Fruit fly (Drosophila melanogaster) whole organism, prepupa: ENCODE measurements around the gene CG32638.

Experiments used
- CG10631 ChIP-seq: fragments of 200-800 bp; sonication (Bioruptor generic); optimal IDR thresholded peaks from 2 replicates; lab custom pipeline; 2016; ENCODE audit warnings: missing biosample characterization, missing genetic modification characterization
- CG11294 ChIP-seq: fragments of 200-800 bp; sonication (Bioruptor generic); IDR thresholded peaks from 2 replicates; pipeline ENCODE4 v1.3.6; 2022; ENCODE audit warnings: missing biosample characterization, missing genetic modification characterization
- CG11762 ChIP-seq: fragments of 200-800 bp; sonication (Bioruptor generic); optimal IDR thresholded peaks from 3 replicates; lab custom pipeline; 2016; ENCODE audit warnings: missing biosample characterization, missing genetic modification characterization; ENCODE audit not compliant: insufficient read depth
- CG11902 ChIP-seq: fragments of 200-800 bp; sonication (Bioruptor generic); optimal IDR thresholded peaks from 3 replicates; lab custom pipeline; 2016; ENCODE audit warnings: missing biosample characterization, missing genetic modification characterization
- CG15336 ChIP-seq: fragments of 200-800 bp; sonication (Bioruptor generic); IDR thresholded peaks from 2 replicates; pipeline ENCODE4 v1.3.6; 2022; ENCODE audit warnings: missing biosample characterization, missing genetic modification characterization
- CG1621 ChIP-seq: fragments of 200-800 bp; sonication (Bioruptor generic); optimal IDR thresholded peaks from 3 replicates; lab custom pipeline; 2018; ENCODE audit warnings: missing biosample characterization, mild to moderate bottlenecking, missing genetic modification characterization
- CG16779 ChIP-seq: fragments of 200-800 bp; sonication (Bioruptor generic); optimal IDR thresholded peaks from 3 replicates; lab custom pipeline; 2017; ENCODE audit warnings: missing biosample characterization, mild to moderate bottlenecking, missing genetic modification characterization
- CG3032 ChIP-seq: fragments of 200-800 bp; optimal IDR thresholded peaks from 2 replicates; lab custom pipeline; 2019; ENCODE audit warnings: missing biosample characterization, mild to moderate bottlenecking, missing genetic modification characterization, moderate library complexity
- CG31627 ChIP-seq: fragments of 200-800 bp; sonication (Bioruptor generic); optimal IDR thresholded peaks from 3 replicates; lab custom pipeline; 2016; ENCODE audit warnings: missing biosample characterization, missing genetic modification characterization
- CG32006 ChIP-seq: fragments of 200-800 bp; sonication (Bioruptor generic); optimal IDR thresholded peaks from 3 replicates; lab custom pipeline; 2017; ENCODE audit warnings: missing biosample characterization, mild to moderate bottlenecking, missing genetic modification characterization
- CG34406 ChIP-seq: fragments of 200-800 bp; sonication (Bioruptor generic); optimal IDR thresholded peaks from 3 replicates; lab custom pipeline; 2016; ENCODE audit warnings: missing biosample characterization, missing genetic modification characterization
- CG4318 ChIP-seq: fragments of 200-800 bp; sonication (Bioruptor generic); optimal IDR thresholded peaks from 3 replicates; lab custom pipeline; 2017; ENCODE audit warnings: missing biosample characterization, mild to moderate bottlenecking, missing genetic modification characterization
- CG6163 ChIP-seq: fragments of 200-800 bp; sonication (Bioruptor generic); IDR thresholded peaks from 3 replicates; pipeline ENCODE4 v1.3.6; 2022; ENCODE audit warnings: missing biosample characterization, missing genetic modification characterization
- CG6792 ChIP-seq: fragments of 200-800 bp; sonication (Bioruptor generic); optimal IDR thresholded peaks from 3 replicates; lab custom pipeline; 2016; ENCODE audit warnings: missing biosample characterization, missing genetic modification characterization
- CG6854 ChIP-seq: fragments of 200-800 bp; sonication (Bioruptor generic); optimal IDR thresholded peaks from 2 replicates; lab custom pipeline; 2017; ENCODE audit warnings: missing biosample characterization, mild to moderate bottlenecking, missing genetic modification characterization
- CG8119 ChIP-seq: fragments of 200-800 bp; sonication (Bioruptor generic); IDR thresholded peaks from 3 replicates; pipeline ENCODE4 v1.3.6; 2022; ENCODE audit warnings: missing biosample characterization, missing genetic modification characterization
- CG8632 ChIP-seq: fragments of 200-800 bp; sonication (Bioruptor generic); optimal IDR thresholded peaks from 3 replicates; lab custom pipeline; 2016; ENCODE audit warnings: missing biosample characterization, missing genetic modification characterization
- Eip75B ChIP-seq: fragments of 200-800 bp; sonication (Bioruptor generic); optimal IDR thresholded peaks from 3 replicates; lab custom pipeline; 2016; ENCODE audit warnings: missing biosample characterization, missing genetic modification characterization
- Eip78C ChIP-seq: fragments of 200-800 bp; sonication (Bioruptor generic); peaks from one replicate; lab custom pipeline; 2016; ENCODE audit warnings: missing biosample characterization, missing genetic modification characterization
- Eip93F ChIP-seq: fragments of 200-800 bp; sonication (Bioruptor generic); optimal IDR thresholded peaks from 2 replicates; lab custom pipeline; 2016; ENCODE audit warnings: missing biosample characterization, mild to moderate bottlenecking, missing genetic modification characterization
- Ets21C ChIP-seq: fragments of 200-800 bp; sonication (Bioruptor generic); optimal IDR thresholded peaks from 3 replicates; lab custom pipeline; 2016; ENCODE audit warnings: missing biosample characterization, missing genetic modification characterization
- Gug ChIP-seq: fragments of 200-800 bp; sonication (Bioruptor generic); IDR thresholded peaks from 2 replicates; pipeline ENCODE4 v1.3.6; 2022; ENCODE audit warnings: missing biosample characterization, missing genetic modification characterization
- Hr38 ChIP-seq: sonication (Bioruptor generic); optimal IDR thresholded peaks from 2 replicates; lab custom pipeline; 2016; ENCODE audit warnings: missing biosample characterization, missing genetic modification characterization
- Hr39 ChIP-seq: fragments of 200-800 bp; sonication (Bioruptor generic); optimal IDR thresholded peaks from 2 replicates; lab custom pipeline; 2016; ENCODE audit warnings: missing biosample characterization, missing genetic modification characterization
- Hr4 ChIP-seq: fragments of 200-800 bp; sonication (Bioruptor generic); optimal IDR thresholded peaks from 3 replicates; lab custom pipeline; 2016; ENCODE audit warnings: missing biosample characterization, missing genetic modification characterization
- Lpt ChIP-seq: fragments of 200-800 bp; sonication (Bioruptor generic); optimal IDR thresholded peaks from 3 replicates; lab custom pipeline; 2016; ENCODE audit warnings: missing biosample characterization, missing genetic modification characterization
- Met ChIP-seq: fragments of 200-800 bp; sonication (Bioruptor generic); optimal IDR thresholded peaks from 3 replicates; lab custom pipeline; 2016; ENCODE audit warnings: missing biosample characterization, missing genetic modification characterization
- OdsH ChIP-seq: fragments of 200-800 bp; sonication (Bioruptor generic); optimal IDR thresholded peaks from 3 replicates; lab custom pipeline; 2016; ENCODE audit warnings: missing biosample characterization, missing genetic modification characterization
- Smox ChIP-seq: fragments of 200-800 bp; sonication (Bioruptor generic); optimal IDR thresholded peaks from 3 replicates; lab custom pipeline; 2016; ENCODE audit warnings: missing biosample characterization, missing genetic modification characterization
- Sox102F ChIP-seq: fragments of 200-800 bp; sonication (Bioruptor generic); optimal IDR thresholded peaks from 2 replicates; lab custom pipeline; 2016; ENCODE audit warnings: missing biosample characterization, mild to moderate bottlenecking, missing genetic modification characterization
- Sox14 ChIP-seq: fragments of 200-800 bp; sonication (Bioruptor generic); optimal IDR thresholded peaks from 3 replicates; lab custom pipeline; 2016; ENCODE audit warnings: missing biosample characterization, missing genetic modification characterization
- achi ChIP-seq: fragments of 200-800 bp; sonication (Bioruptor generic); optimal IDR thresholded peaks from 3 replicates; lab custom pipeline; 2016; ENCODE audit warnings: missing biosample characterization, missing genetic modification characterization
- acj6 ChIP-seq: fragments of 200-800 bp; sonication (Bioruptor generic); optimal IDR thresholded peaks from 3 replicates; lab custom pipeline; 2016; ENCODE audit warnings: missing biosample characterization, missing genetic modification characterization
- cyc ChIP-seq: fragments of 200-800 bp; sonication (Bioruptor generic); optimal IDR thresholded peaks from 3 replicates; lab custom pipeline; 2016; ENCODE audit warnings: missing biosample characterization, missing genetic modification characterization
- dac ChIP-seq: fragments of 200-800 bp; sonication (Bioruptor generic); optimal IDR thresholded peaks from 2 replicates; lab custom pipeline; 2017; ENCODE audit warnings: missing biosample characterization, mild to moderate bottlenecking, missing genetic modification characterization
- esn ChIP-seq: fragments of 200-800 bp; sonication (Bioruptor generic); optimal IDR thresholded peaks from 2 replicates; lab custom pipeline; 2016; ENCODE audit warnings: missing biosample characterization, mild to moderate bottlenecking, missing genetic modification characterization, moderate library complexity
- fd59A ChIP-seq: fragments of 200-800 bp; sonication (Bioruptor generic); optimal IDR thresholded peaks from 2 replicates; lab custom pipeline; 2017; ENCODE audit warnings: missing biosample characterization, mild to moderate bottlenecking, missing genetic modification characterization, missing genetic modification reagents
- fd85E ChIP-seq: fragments of 200-800 bp; sonication (Bioruptor generic); optimal IDR thresholded peaks from 3 replicates; lab custom pipeline; 2016; ENCODE audit warnings: missing biosample characterization, missing genetic modification characterization
- fkh ChIP-seq: fragments of 200-800 bp; sonication (Bioruptor generic); optimal IDR thresholded peaks from 3 replicates; lab custom pipeline; 2017; ENCODE audit warnings: missing biosample characterization, mild to moderate bottlenecking, missing genetic modification characterization, moderate library complexity
- lz ChIP-seq: fragments of 200-800 bp; sonication (Bioruptor generic); optimal IDR thresholded peaks from 3 replicates; lab custom pipeline; 2016; ENCODE audit warnings: missing biosample characterization, missing genetic modification characterization
- net ChIP-seq: fragments of 200-800 bp; sonication (Bioruptor generic); optimal IDR thresholded peaks from 3 replicates; lab custom pipeline; 2016; ENCODE audit warnings: missing biosample characterization, missing genetic modification characterization
- pdm3 ChIP-seq: fragments of 200-800 bp; sonication (Bioruptor generic); optimal IDR thresholded peaks from 3 replicates; lab custom pipeline; 2016; ENCODE audit warnings: missing biosample characterization, missing genetic modification characterization
- salr ChIP-seq, 2 experiments: fragments of 200-800 bp; sonication (Bioruptor generic); optimal IDR thresholded peaks; 3 replicates each; lab custom pipeline; 2016 to 2018; ENCODE audit warnings: missing biosample characterization in 2 of 2, missing genetic modification characterization in 2 of 2, mild to moderate bottlenecking in 1 of 2
- spab ChIP-seq: fragments of 200-800 bp; sonication (Bioruptor generic); optimal IDR thresholded peaks from 2 replicates; lab custom pipeline; 2017; ENCODE audit warnings: missing biosample characterization, mild to moderate bottlenecking, missing genetic modification characterization, missing genetic modification reagents
- svp ChIP-seq: fragments of 200-800 bp; sonication (Bioruptor generic); peaks from one replicate; lab custom pipeline; 2016; ENCODE audit warnings: missing biosample characterization, missing genetic modification characterization
- topi ChIP-seq: fragments of 200-800 bp; sonication (Bioruptor generic); optimal IDR thresholded peaks from 3 replicates; lab custom pipeline; 2016; ENCODE audit warnings: missing biosample characterization, missing genetic modification characterization
- vri ChIP-seq: fragments of 200-800 bp; sonication (Bioruptor generic); optimal IDR thresholded peaks from 3 replicates; lab custom pipeline; 2016; ENCODE audit warnings: missing biosample characterization, mild to moderate bottlenecking, missing genetic modification characterization

CG32638 gene

DNA sequence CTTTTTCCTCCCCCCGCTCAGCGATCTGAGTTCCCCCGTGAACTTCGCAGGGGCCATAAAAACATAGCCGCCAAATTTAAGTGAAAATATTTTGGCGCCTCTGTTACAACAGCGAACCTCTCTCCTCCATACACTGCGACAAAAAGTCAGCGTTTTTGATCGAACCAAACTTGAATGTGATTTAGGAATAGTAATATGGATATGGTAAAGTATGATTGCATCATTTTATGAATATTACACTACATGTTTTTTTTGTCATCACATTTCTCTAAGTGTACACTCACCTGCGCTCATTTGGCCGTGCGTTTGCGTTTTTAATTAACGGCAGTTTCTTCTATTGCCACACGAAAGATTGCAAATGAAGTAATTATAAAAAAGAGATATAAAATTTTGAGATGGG lies 7.1 kb upstream of the CG32638 start (continued):
- TF ChIP-seq cyc (GFP tag; lab: Kevin White, UChicago) (peak; percentile 53), CG10631 (GFP tag; lab: Kevin White, UChicago) (no peak), CG6163 (GFP tag; lab: Robert Waterston, UW) (peak; percentile 73), vri (GFP tag; lab: Kevin White, UChicago) (no peak), Gug (no peak; the same call in 1 of the 2 replicates), CG6854 (GFP tag; lab: Kevin White, UChicago) (no peak), esn (GFP tag; lab: Kevin White, UChicago) (peak; percentile 56), Eip78C (GFP tag; lab: Kevin White, UChicago) (peak; percentile 86), dac (GFP tag; lab: Kevin White, UChicago) (peak; percentile 47), CG15336 (GFP tag; lab: Robert Waterston, UW) (peak; percentile 77), Smox (peak; percentile 34), Sox102F (peak; percentile 36), CG11294 (GFP tag; lab: Robert Waterston, UW) (no peak), fd59A (GFP tag; lab: Kevin White, UChicago) (no peak), achi (GFP tag; lab: Kevin White, UChicago) (peak; percentile 56), fd85E (GFP tag; lab: Kevin White, UChicago) (no peak), topi (GFP tag; lab: Kevin White, UChicago) (peak; percentile 60), Eip93F (no peak), Met (GFP tag; lab: Kevin White, UChicago) (peak; percentile 56), svp (GFP tag; lab: Kevin White, UChicago) (peak; percentile 83), CG1621 (tag; lab: Kevin White, UChicago) (no peak), CG11762 (GFP tag; lab: Kevin White, UChicago) (peak; percentile 34), lz (GFP tag; lab: Kevin White, UChicago) (peak; percentile 53), CG16779 (no peak), Hr4 (GFP tag; lab: Kevin White, UChicago) (peak; percentile 77), CG31627 (peak; percentile 55), Hr39 (peak; percentile 59), net (GFP tag; lab: Kevin White, UChicago) (peak; percentile 65), OdsH (GFP tag; lab: Kevin White, UChicago) (peak; percentile 66), CG4318 (GFP tag; lab: Kevin White, UChicago) (peak; percentile 48)
- TF ChIP-seq, all 60 proteins: peak for 39

DNA sequence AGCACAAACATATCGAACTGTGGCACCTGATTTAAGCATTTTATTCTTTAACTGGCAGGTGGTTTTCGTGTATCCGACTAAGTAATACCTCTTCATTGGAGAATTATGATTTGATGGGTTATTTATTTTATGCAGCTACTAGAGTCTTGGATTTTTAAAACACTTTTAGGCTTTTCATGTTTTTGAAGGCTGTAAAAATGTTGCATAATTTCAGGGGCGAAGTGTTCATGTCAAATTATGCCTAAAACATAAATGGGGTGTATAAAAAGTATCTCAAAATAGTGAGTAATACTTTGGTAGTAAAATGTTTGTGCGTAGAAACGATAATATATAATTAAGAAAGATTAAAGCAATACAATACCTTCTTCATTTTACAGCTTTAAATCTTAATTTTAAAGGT lies 6.2 kb upstream of the CG32638 start:
- TF ChIP-seq net (GFP tag; lab: Kevin White, UChicago) (no peak), Smox (no peak), Ets21C (no peak), spab (GFP tag; lab: Kevin White, UChicago) (no peak), salr (GFP tag; optimal IDR thresholded peaks at IDR 0.05; lab: Kevin White, UChicago) (no peak), Eip75B (GFP tag; lab: Kevin White, UChicago) (no peak), achi (GFP tag; lab: Kevin White, UChicago) (no peak), CG4318 (GFP tag; lab: Kevin White, UChicago) (no peak), CG10631 (GFP tag; lab: Kevin White, UChicago) (no peak), CG34406 (GFP tag; lab: Kevin White, UChicago) (no peak), CG1621 (tag; lab: Kevin White, UChicago) (no peak), vri (GFP tag; lab: Kevin White, UChicago) (no peak)
- TF ChIP-seq, all 60 proteins: peak for 0

DNA sequence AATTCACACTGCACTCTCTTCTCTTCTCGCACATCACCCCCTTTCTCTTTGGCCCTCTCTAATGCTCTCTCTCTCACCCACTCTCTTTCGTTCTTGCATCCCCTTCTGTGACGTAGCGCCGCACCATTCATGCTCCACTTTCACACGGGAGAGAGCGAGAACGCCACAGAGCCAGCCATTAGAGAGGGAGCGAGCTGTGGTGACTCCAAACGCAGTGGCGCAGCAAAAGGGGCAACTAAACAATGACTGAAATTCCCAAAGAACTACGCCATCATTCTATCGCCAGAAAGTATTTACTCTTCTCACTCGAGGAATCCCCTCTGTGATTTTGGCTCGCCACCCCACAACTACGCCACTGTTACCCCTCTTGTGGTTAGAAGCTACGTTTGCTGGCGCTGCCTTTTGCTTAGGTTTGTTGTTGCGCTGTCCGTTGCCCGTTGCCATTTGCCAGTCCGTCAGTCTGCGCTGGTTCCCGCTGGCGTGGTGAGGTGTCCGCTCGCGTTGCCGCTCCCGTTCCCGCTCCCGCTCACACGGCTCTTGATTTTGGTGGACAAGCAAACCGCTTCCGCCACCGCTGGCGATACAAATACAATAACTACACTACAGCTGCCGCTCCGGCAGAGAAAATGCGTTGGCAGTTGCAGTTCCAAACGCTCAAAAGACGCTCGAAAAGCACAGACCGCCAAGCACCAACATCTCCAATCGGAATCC lies 2.6 kb upstream of the CG32638 start:
- peak; percentile 88 for TF ChIP-seq CG3032
- peak; percentile 99 for TF ChIP-seq Hr4 (GFP tag; lab: Kevin White, UChicago)
- peak; percentile 99 for TF ChIP-seq Met (GFP tag; lab: Kevin White, UChicago)
- peak; percentile 98 for TF ChIP-seq topi (GFP tag; lab: Kevin White, UChicago)
- TF ChIP-seq CG32006 = peak; percentile 99
- peak; percentile 98 for TF ChIP-seq acj6 (GFP tag; lab: Kevin White, UChicago)
- TF ChIP-seq vri (GFP tag; lab: Kevin White, UChicago) = peak; percentile 98
- TF ChIP-seq CG11902 (GFP tag; lab: Kevin White, UChicago) = peak; percentile 97
- TF ChIP-seq Hr38 (GFP tag; lab: Kevin White, UChicago) = peak; percentile 97
- peak; percentile 99 for TF ChIP-seq Hr39
- TF ChIP-seq cyc (GFP tag; lab: Kevin White, UChicago) = peak; percentile 99
- TF ChIP-seq pdm3 (GFP tag; lab: Kevin White, UChicago) = peak; percentile 99
- peak; percentile 99 for TF ChIP-seq Lpt (GFP tag; lab: Kevin White, UChicago)
- peak; percentile 99 for TF ChIP-seq Gug
- peak; percentile 99 for TF ChIP-seq svp (GFP tag; lab: Kevin White, UChicago)
- peak; percentile 94 for TF ChIP-seq CG8632 (GFP tag; lab: Kevin White, UChicago)
- peak; percentile 99 for TF ChIP-seq Sox14
- peak; percentile 98 for TF ChIP-seq CG6792 (GFP tag; lab: Kevin White, UChicago)
- peak; percentile 99 for TF ChIP-seq CG8119 (GFP tag; lab: Robert Waterston, UW)
- TF ChIP-seq salr (GFP tag; optimal IDR thresholded peaks at IDR 0.05; lab: Kevin White, UChicago) = peak; percentile 91 to 96
- TF ChIP-seq fkh (GFP tag; lab: Kevin White, UChicago) = peak; percentile 97
